ENCODE assay signal across 6 worm cellular contexts in the genomic region with DNA sequence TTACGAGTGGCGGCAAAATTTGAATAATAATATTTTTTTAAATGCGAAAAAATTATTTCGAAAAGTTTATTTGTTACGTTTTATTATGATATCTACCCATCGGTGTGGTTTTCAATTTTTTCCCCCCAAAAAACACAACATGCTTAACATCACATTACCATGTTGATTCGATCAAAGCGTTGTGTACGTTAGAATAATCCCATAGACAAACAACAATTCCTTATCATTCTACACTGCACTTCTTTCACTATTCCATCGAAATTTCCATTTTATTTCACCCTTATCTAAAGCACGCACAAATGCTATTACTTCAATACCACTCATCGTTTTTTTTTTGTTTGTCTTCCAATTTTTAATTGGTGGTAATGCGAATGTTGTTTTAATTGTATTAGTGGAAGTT.
TF ChIP-seq lines count a peak whose summit lies in the region.

No protein-coding gene starts in this region.

TF ChIP-seq in whole organism, L1 larva, 84 proteins besides CTCF, POLR2A, EP300 and RAD21 (continues in another document):
- TF ChIP-seq pag-3 (tag; optimal IDR thresholded peaks at IDR 0.05; lab: Kevin White, UChicago; ENCODE audit: borderline replicate concordance, insufficient read depth) = no peak
- TF ChIP-seq nhr-90 (tag; optimal IDR thresholded peaks at IDR 0.05; lab: Kevin White, UChicago; ENCODE audit: poor library complexity) = peak; percentile 40
- TF ChIP-seq elt-2 (tag; optimal IDR thresholded peaks at IDR 0.05; lab: Kevin White, UChicago) = peak; percentile 76
- TF ChIP-seq lin-14 (GFP tag; optimal IDR thresholded peaks at IDR 0.05; lab: Kevin White, UChicago) = peak; percentile 2
- no peak for TF ChIP-seq elt-3 (tag; optimal IDR thresholded peaks at IDR 0.05; lab: Kevin White, UChicago)
- no peak for TF ChIP-seq skn-1 (tag; optimal IDR thresholded peaks at IDR 0.05; lab: Kevin White, UChicago)
- no peak for TF ChIP-seq pqm-1 (tag; optimal IDR thresholded peaks at IDR 0.05; lab: Kevin White, UChicago)
- TF ChIP-seq snpc-4 (tag; optimal IDR thresholded peaks at IDR 0.05; lab: Kevin White, UChicago) = no peak
- TF ChIP-seq lin-35 (GFP tag; optimal IDR thresholded peaks at IDR 0.05; lab: Kevin White, UChicago) = peak in 1 of 2 experiments; percentile 36
- TF ChIP-seq zip-4 (GFP tag; optimal IDR thresholded peaks at IDR 0.05; lab: Kevin White, UChicago) = no peak
- no peak for TF ChIP-seq alr-1 (tag; optimal IDR thresholded peaks at IDR 0.05; lab: Kevin White, UChicago; ENCODE audit: borderline replicate concordance)
- TF ChIP-seq nhr-47 (tag; optimal IDR thresholded peaks at IDR 0.05; lab: Kevin White, UChicago) = no peak
- TF ChIP-seq C16A3.4 (tag; optimal IDR thresholded peaks at IDR 0.05; lab: Kevin White, UChicago) = no peak

TF ChIP-seq in whole organism, L2 larva, 48 proteins besides CTCF, POLR2A, EP300 and RAD21:
- TF ChIP-seq F13H6.1 (tag; optimal IDR thresholded peaks at IDR 0.05; lab: Kevin White, UChicago) (peak; percentile 13), lin-11 (tag; optimal IDR thresholded peaks at IDR 0.05; lab: Kevin White, UChicago) (no peak), ceh-82 (tag; optimal IDR thresholded peaks at IDR 0.05; lab: Kevin White, UChicago) (no peak), sma-9 (GFP tag; optimal IDR thresholded peaks at IDR 0.05; lab: Kevin White, UChicago) (peak; percentile 36), sma-9 (tag; optimal IDR thresholded peaks at IDR 0.05; lab: Kevin White, UChicago) (no peak), skn-1 (tag; optimal IDR thresholded peaks at IDR 0.05; lab: Kevin White, UChicago) (peak; percentile 43), crh-2 (tag; optimal IDR thresholded peaks at IDR 0.05; lab: Kevin White, UChicago) (peak; percentile 49), fos-1 (tag; optimal IDR thresholded peaks at IDR 0.05; lab: Kevin White, UChicago) (peak; percentile 91)

TF ChIP-seq in whole organism, L3 larva, 47 proteins besides CTCF, POLR2A, EP300 and RAD21:
- TF ChIP-seq pha-4 (tag; optimal IDR thresholded peaks at IDR 0.05; lab: Kevin White, UChicago) (peak; percentile 78), zag-1 (tag; optimal IDR thresholded peaks at IDR 0.05; lab: Kevin White, UChicago) (no peak), elt-2 (tag; optimal IDR thresholded peaks at IDR 0.05; lab: Kevin White, UChicago) (peak; percentile 88), nhr-11 (tag; optimal IDR thresholded peaks at IDR 0.05; lab: Kevin White, UChicago) (no peak), skn-1 (tag; optimal IDR thresholded peaks at IDR 0.05; lab: Kevin White, UChicago) (peak; percentile 11), nhr-76 (tag; optimal IDR thresholded peaks at IDR 0.05; lab: Kevin White, UChicago) (no peak), pqm-1 (tag; optimal IDR thresholded peaks at IDR 0.05; lab: Kevin White, UChicago) (peak; percentile 51), jun-1 (tag; optimal IDR thresholded peaks at IDR 0.05; lab: Kevin White, UChicago) (peak; percentile 6)

TF ChIP-seq in whole organism, L4 larva, 104 proteins besides CTCF, POLR2A, EP300 and RAD21 (continues in another document):
- peak in 1 of 2 experiments; percentile 78 for TF ChIP-seq unc-62 (GFP tag; optimal IDR thresholded peaks at IDR 0.05 in 1 of 2; lab: Kevin White, UChicago)
- no peak for TF ChIP-seq unc-62 (tag; optimal IDR thresholded peaks at IDR 0.05; lab: Kevin White, UChicago)
- no peak for TF ChIP-seq spr-1 (tag; optimal IDR thresholded peaks at IDR 0.05; lab: Kevin White, UChicago)
- TF ChIP-seq dmd-6 (GFP tag; IDR thresholded peaks at IDR 0.05; lab: Robert Waterston, UW) = peak; percentile 44
- TF ChIP-seq madf-9 (GFP tag; conservative IDR thresholded peaks at IDR 0.05; lab: Robert Waterston, UW) = no peak
- no peak for TF ChIP-seq nhr-41 (GFP tag; IDR thresholded peaks at IDR 0.05; lab: Robert Waterston, UW)
- peak; percentile 95 for TF ChIP-seq pqm-1 (tag; optimal IDR thresholded peaks at IDR 0.05; lab: Kevin White, UChicago)
- TF ChIP-seq lin-1 (GFP tag; IDR thresholded peaks at IDR 0.05; lab: Robert Waterston, UW) = no peak
- peak; percentile 62 for TF ChIP-seq hlh-11 (tag; optimal IDR thresholded peaks at IDR 0.05; lab: Kevin White, UChicago)
- no peak for TF ChIP-seq hmg-1.1 (GFP tag; IDR thresholded peaks at IDR 0.05; lab: Robert Waterston, UW)
- TF ChIP-seq madf-5 (GFP tag; IDR thresholded peaks at IDR 0.05; lab: Robert Waterston, UW) = no peak
- TF ChIP-seq nhr-77 (tag; optimal IDR thresholded peaks at IDR 0.05; lab: Kevin White, UChicago) = peak; percentile 36
- no peak for TF ChIP-seq ceh-20 (GFP tag; IDR thresholded peaks at IDR 0.05; lab: Robert Waterston, UW)
- TF ChIP-seq php-3 (GFP tag; IDR thresholded peaks at IDR 0.05; lab: Robert Waterston, UW) = peak; percentile 49; the same call in 1 of the 2 replicates
- TF ChIP-seq nhr-28 (tag; optimal IDR thresholded peaks at IDR 0.05; lab: Kevin White, UChicago) = peak; percentile 80
- peak; percentile 69 for TF ChIP-seq ztf-7 (tag; optimal IDR thresholded peaks at IDR 0.05; lab: Kevin White, UChicago)
- TF ChIP-seq egl-27 (tag; optimal IDR thresholded peaks at IDR 0.05; lab: Kevin White, UChicago) = no peak
- TF ChIP-seq daf-16 (GFP tag; optimal IDR thresholded peaks at IDR 0.05; lab: Kevin White, UChicago) = no peak
- peak; percentile 99 for TF ChIP-seq daf-16 (tag; optimal IDR thresholded peaks at IDR 0.05; lab: Kevin White, UChicago)
- no peak for TF ChIP-seq nhr-237 (tag; optimal IDR thresholded peaks at IDR 0.05; lab: Kevin White, UChicago)
- TF ChIP-seq zfp-3 (GFP tag; conservative IDR thresholded peaks at IDR 0.05; lab: Robert Waterston, UW) = no peak

TF ChIP-seq in whole organism, late embryonic, 69 proteins besides CTCF, POLR2A, EP300 and RAD21:
- TF ChIP-seq hlh-6 (tag; optimal IDR thresholded peaks at IDR 0.05; lab: Kevin White, UChicago) (no peak), elt-2 (tag; optimal IDR thresholded peaks at IDR 0.05; lab: Kevin White, UChicago) (peak; percentile 7)

TF ChIP-seq in whole organism, young adult, 124 proteins besides CTCF, POLR2A, EP300 and RAD21:
- TF ChIP-seq F33H1.4 (GFP tag; IDR thresholded peaks at IDR 0.05; lab: Robert Waterston, UW) (no peak), ama-1 (optimal IDR thresholded peaks at IDR 0.05; lab: Kevin White, UChicago) (no peak), ama-1 (GFP tag; optimal IDR thresholded peaks at IDR 0.05; lab: Kevin White, UChicago) (no peak), nhr-80 (tag; optimal IDR thresholded peaks at IDR 0.05; lab: Kevin White, UChicago) (peak; percentile 82), rec-8 (tag; optimal IDR thresholded peaks at IDR 0.05; lab: Kevin White, UChicago) (no peak), bed-1 (GFP tag; IDR thresholded peaks at IDR 0.05; lab: Robert Waterston, UW) (no peak), attf-5 (GFP tag; optimal IDR thresholded peaks at IDR 0.05; lab: Kevin White, UChicago) (no peak), mes-4 (tag; optimal IDR thresholded peaks at IDR 0.05; lab: Kevin White, UChicago) (no peak), attf-3 (GFP tag; conservative IDR thresholded peaks at IDR 0.05; lab: Robert Waterston, UW) (no peak), ztf-6 (GFP tag; IDR thresholded peaks at IDR 0.05; lab: Robert Waterston, UW) (no peak)
